Worm (Caenorhabditis elegans) whole organism, L2 larva: ENCODE results near the gene rpia-1.

ENCODE experiments used
- C34F6.9 ChIP-seq: fragments of 150-350 bp; optimal IDR thresholded peaks from 2 replicates; lab custom pipeline; 2014; ENCODE audit warnings: missing biosample characterization, missing genetic modification characterization
- R02D3.7 ChIP-seq: fragments of 150-350 bp; optimal IDR thresholded peaks from 2 replicates; lab custom pipeline; 2014; ENCODE audit warnings: missing biosample characterization, missing genetic modification characterization
- Y55F3AM.14 ChIP-seq: fragments of 200-800 bp; sonication (Bioruptor generic); optimal IDR thresholded peaks from 2 replicates; lab custom pipeline; 2018; ENCODE audit warnings: mild to moderate bottlenecking, missing genetic modification characterization, missing compliant biosample characterization
- alr-1 ChIP-seq: fragments of 150-350 bp; optimal IDR thresholded peaks from 2 replicates; lab custom pipeline; 2014; ENCODE audit warnings: missing biosample characterization, missing genetic modification characterization
- aly-2 ChIP-seq: fragments of 150-350 bp; optimal IDR thresholded peaks from 2 replicates; lab custom pipeline; 2014; ENCODE audit warnings: missing biosample characterization, missing genetic modification characterization
- blmp-1 ChIP-seq: sonication (generic microtip); optimal IDR thresholded peaks from 2 replicates; lab custom pipeline; 2017; ENCODE audit warnings: missing genetic modification characterization, mild to moderate bottlenecking, missing compliant biosample characterization, antibody characterized with exemption, moderate library complexity; ENCODE audit not compliant: insufficient read depth
- ceh-82 ChIP-seq: fragments of 150-350 bp; optimal IDR thresholded peaks from 2 replicates; lab custom pipeline; 2014; ENCODE audit warnings: missing biosample characterization, missing genetic modification characterization
- crh-2 ChIP-seq: sonication (generic microtip); optimal IDR thresholded peaks from 2 replicates; lab custom pipeline; 2017; ENCODE audit warnings: missing biosample characterization, missing genetic modification characterization
- dmd-4 ChIP-seq: sonication (generic microtip); optimal IDR thresholded peaks from 2 replicates; lab custom pipeline; 2017; ENCODE audit warnings: missing biosample characterization, missing genetic modification characterization
- elt-1 ChIP-seq: fragments of 150-350 bp; optimal IDR thresholded peaks from 2 replicates; lab custom pipeline; 2014; ENCODE audit warnings: missing biosample characterization, missing genetic modification characterization
- fos-1 ChIP-seq: fragments of 150-350 bp; optimal IDR thresholded peaks from 2 replicates; lab custom pipeline; 2014; ENCODE audit warnings: missing biosample characterization, missing genetic modification characterization
- gmeb-1 ChIP-seq: fragments of 150-350 bp; optimal IDR thresholded peaks from 2 replicates; lab custom pipeline; 2014; ENCODE audit warnings: missing biosample characterization, missing genetic modification characterization
- lin-39 ChIP-seq: fragments of 150-350 bp; optimal IDR thresholded peaks from 2 replicates; lab custom pipeline; 2014; ENCODE audit warnings: missing biosample characterization, missing genetic modification reagents, missing genetic modification characterization
- lsy-2 ChIP-seq, 2 experiments: fragments of 150-350 bp in 1 of 2; sonication (generic microtip) in 1 of 2; optimal IDR thresholded peaks; 2 replicates each; lab custom pipeline; 2014 to 2017; ENCODE audit warnings: missing biosample characterization in 2 of 2, missing genetic modification characterization in 2 of 2
- mbf-1 ChIP-seq: sonication (generic microtip); optimal IDR thresholded peaks from 2 replicates; lab custom pipeline; 2017; ENCODE audit warnings: missing biosample characterization, missing genetic modification characterization
- nhr-129 ChIP-seq: fragments of 150-350 bp; optimal IDR thresholded peaks from 2 replicates; lab custom pipeline; 2014; ENCODE audit warnings: missing biosample characterization, missing genetic modification characterization
- nhr-23 ChIP-seq: fragments of 150-350 bp; optimal IDR thresholded peaks from 2 replicates; lab custom pipeline; 2014; ENCODE audit warnings: missing biosample characterization, missing genetic modification reagents, missing genetic modification characterization
- nhr-237 ChIP-seq: fragments of 150-350 bp; optimal IDR thresholded peaks from 2 replicates; lab custom pipeline; 2014; ENCODE audit warnings: missing biosample characterization, missing genetic modification characterization
- nhr-25 ChIP-seq: fragments of 150-350 bp; sonication (generic microtip); optimal IDR thresholded peaks from 3 replicates; lab custom pipeline; 2014; ENCODE audit warnings: missing biosample characterization, missing genetic modification characterization
- nhr-6 ChIP-seq: fragments of 150-350 bp; optimal IDR thresholded peaks from 2 replicates; lab custom pipeline; 2014; ENCODE audit warnings: missing biosample characterization, missing genetic modification characterization
- peb-1 ChIP-seq: fragments of 150-350 bp; optimal IDR thresholded peaks from 2 replicates; lab custom pipeline; 2014; ENCODE audit warnings: missing biosample characterization, missing genetic modification characterization
- sem-4 ChIP-seq: fragments of 150-350 bp; optimal IDR thresholded peaks from 2 replicates; lab custom pipeline; 2014; ENCODE audit warnings: missing biosample characterization, missing genetic modification reagents, missing genetic modification characterization
- skn-1 ChIP-seq: sonication (generic microtip); optimal IDR thresholded peaks from 2 replicates; lab custom pipeline; 2017; ENCODE audit warnings: missing biosample characterization, missing genetic modification characterization
- sma-3 ChIP-seq: sonication (generic microtip); optimal IDR thresholded peaks from 2 replicates; lab custom pipeline; 2016; ENCODE audit warnings: missing genetic modification reagents, missing genetic modification characterization, missing compliant biosample characterization
- unc-39 ChIP-seq: fragments of 150-350 bp; optimal IDR thresholded peaks from 2 replicates; lab custom pipeline; 2014; ENCODE audit warnings: missing biosample characterization, missing genetic modification characterization
- unc-55 ChIP-seq: fragments of 150-350 bp; sonication (generic microtip); optimal IDR thresholded peaks from 3 replicates; lab custom pipeline; 2014; ENCODE audit warnings: missing biosample characterization, missing genetic modification reagents, missing genetic modification characterization
- zag-1 ChIP-seq: fragments of 150-350 bp; optimal IDR thresholded peaks from 2 replicates; lab custom pipeline; 2014; ENCODE audit warnings: missing biosample characterization, missing genetic modification characterization
- ztf-1 ChIP-seq: fragments of 200-800 bp; sonication (Bioruptor generic); conservative IDR thresholded peaks from 2 replicates; pipeline ENCODE4 v1.3.6; 2022; ENCODE audit warnings: missing genetic modification characterization, missing compliant biosample characterization

The rpia-1 gene

DNA sequence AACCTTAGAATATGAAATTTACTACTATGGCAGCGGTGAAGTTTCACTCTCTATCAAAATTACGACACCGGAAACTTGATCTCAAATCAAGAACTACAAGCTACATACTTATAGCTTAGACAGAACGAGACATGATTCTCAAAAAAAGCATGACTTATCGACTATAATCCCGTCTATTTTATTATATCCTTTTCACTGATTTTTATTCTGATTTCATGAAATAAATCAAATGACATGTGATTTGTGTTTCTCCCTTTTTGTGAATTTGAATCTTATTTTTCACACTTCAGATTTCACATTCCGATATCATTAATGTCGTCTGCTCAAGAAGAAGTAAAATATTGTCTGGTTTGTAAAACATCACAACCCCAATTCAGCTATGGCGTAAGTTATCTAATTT lies 22.9 kb upstream of the rpia-1 start, which contains the start of gene ZK418.11:
Gene ZK418.11 (plus strand): TSS at position 289 of the 400 bp plus-strand sequence.
- TF ChIP-seq nhr-237 (tag; lab: Kevin White, UChicago) (no peak), alr-1 (tag; lab: Kevin White, UChicago) (no peak), C34F6.9 (tag; lab: Kevin White, UChicago) (no peak), zag-1 (tag; lab: Kevin White, UChicago) (no peak)
- TF ChIP-seq, all 48 proteins: peak for 0

DNA sequence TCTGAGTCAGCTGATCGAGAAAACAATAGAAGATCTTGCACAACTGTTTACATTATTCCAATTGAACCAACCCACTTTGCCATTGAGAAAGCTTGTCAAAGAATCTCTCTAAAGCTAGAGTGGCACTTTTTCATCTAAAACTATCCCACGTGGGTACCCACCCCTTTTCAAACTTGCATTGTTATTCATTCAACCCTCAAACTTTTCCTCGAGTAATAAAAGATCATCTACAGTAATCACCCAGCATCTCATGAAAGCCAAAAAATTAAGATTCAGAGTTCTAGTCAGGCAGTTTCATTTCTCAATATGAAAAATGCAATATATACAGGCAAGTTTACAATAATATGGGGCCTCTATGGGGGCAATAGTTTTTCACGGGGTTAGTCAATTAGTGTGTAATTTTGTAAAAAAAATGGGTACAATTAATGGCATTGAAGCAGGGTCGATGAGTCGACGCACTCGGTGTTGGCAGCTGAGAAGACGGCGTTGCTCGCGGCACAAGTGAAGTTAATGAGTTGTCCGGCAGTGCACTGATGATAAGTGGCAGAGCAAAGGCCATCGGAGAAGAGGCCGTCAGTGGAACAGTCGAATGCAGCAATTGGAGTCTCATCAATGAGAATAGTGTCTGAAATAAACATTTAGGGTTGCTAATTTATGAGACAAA lies 21.0 kb upstream of the rpia-1 start:
- TF ChIP-seq R02D3.7 (tag; lab: Kevin White, UChicago) (no peak), nhr-6 (tag; lab: Kevin White, UChicago) (no peak), Y55F3AM.14 (no peak), unc-55 (GFP tag; lab: Kevin White, UChicago) (no peak), C34F6.9 (tag; lab: Kevin White, UChicago) (no peak), aly-2 (no peak), dmd-4 (tag; lab: Kevin White, UChicago) (no peak), elt-1 (tag; lab: Kevin White, UChicago) (no peak), mbf-1 (tag; lab: Kevin White, UChicago) (no peak), nhr-129 (tag; lab: Kevin White, UChicago) (no peak), lin-39 (tag; lab: Kevin White, UChicago) (no peak), sem-4 (tag; lab: Kevin White, UChicago) (no peak), peb-1 (no peak)

DNA sequence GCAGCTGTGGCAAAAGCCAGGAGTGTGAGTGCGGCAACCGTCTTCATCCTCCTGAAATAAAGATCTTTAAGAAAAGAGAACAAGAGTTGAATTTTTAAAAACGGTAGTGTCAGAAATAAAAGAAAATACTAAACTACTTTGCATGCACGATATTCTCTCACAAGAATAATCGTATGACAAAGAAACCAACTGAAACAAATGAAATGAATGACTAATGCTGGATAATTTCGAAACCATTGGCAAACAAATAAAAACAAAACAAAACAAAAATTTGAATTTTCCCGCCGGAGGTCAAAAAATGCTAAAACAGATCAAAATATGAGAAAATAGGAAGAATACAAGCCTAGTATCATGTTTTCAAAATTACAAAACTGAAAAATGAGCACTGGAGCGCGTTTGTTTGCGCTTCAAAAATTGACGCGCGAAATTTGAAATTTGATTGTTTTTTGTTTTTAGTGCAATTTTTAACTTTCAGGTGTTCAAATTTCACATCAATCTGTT lies 18.9 kb upstream of the rpia-1 start, which contains the start of gene cpg-2:
Gene cpg-2 (minus strand): TSS at position 51 of the 501 bp plus-strand sequence.
- TF ChIP-seq sem-4 (tag; lab: Kevin White, UChicago) (no peak), nhr-25 (tag; lab: Kevin White, UChicago) (no peak), mbf-1 (tag; lab: Kevin White, UChicago) (no peak), elt-1 (tag; lab: Kevin White, UChicago) (no peak), lin-39 (tag; lab: Kevin White, UChicago) (no peak), gmeb-1 (tag; lab: Kevin White, UChicago) (no peak), dmd-4 (tag; lab: Kevin White, UChicago) (no peak), unc-39 (tag; lab: Kevin White, UChicago) (no peak), sma-3 (GFP tag; lab: Kevin White, UChicago) (no peak), alr-1 (tag; lab: Kevin White, UChicago) (no peak), lsy-2 (tag; optimal IDR thresholded peaks at IDR 0.05; lab: Kevin White, UChicago) (no peak), blmp-1 (tag; lab: Kevin White, UChicago) (no peak), nhr-23 (tag; lab: Kevin White, UChicago) (no peak), ceh-82 (tag; lab: Kevin White, UChicago) (no peak), unc-55 (GFP tag; lab: Kevin White, UChicago) (no peak), aly-2 (no peak), crh-2 (no peak), ztf-1 (GFP tag; lab: Robert Waterston, UW) (no peak), skn-1 (tag; lab: Kevin White, UChicago) (no peak)
- TF ChIP-seq, all 48 proteins: peak for 0

ce11 chrIII:7106854-7107253 lies 16.1 kb upstream of the rpia-1 start:
- peak; percentile 43 for TF ChIP-seq fos-1 (tag; lab: Kevin White, UChicago)
- TF ChIP-seq nhr-6 (tag; lab: Kevin White, UChicago): no peak
- TF ChIP-seq, all 48 proteins: peak for 1

DNA sequence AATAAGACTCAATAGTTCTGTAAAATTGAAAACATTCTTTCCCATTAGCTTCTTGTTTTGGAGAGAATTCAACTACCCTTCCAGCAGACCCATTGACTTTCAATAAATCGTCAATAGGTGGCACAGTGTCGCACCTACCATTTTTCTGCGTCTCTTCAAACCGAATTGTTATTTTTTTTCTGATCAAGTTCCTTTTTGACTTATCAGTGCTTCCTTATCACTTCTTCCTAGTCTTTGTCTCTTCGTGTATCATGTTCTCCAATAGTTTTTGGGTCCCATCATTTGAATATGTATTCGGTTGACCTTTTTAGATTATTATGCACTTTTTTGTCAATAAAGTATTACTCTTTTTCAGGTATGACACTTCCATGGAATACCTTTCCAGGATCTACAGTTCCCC lies 15.0 kb upstream of the rpia-1 start, which contains the start of gene odd-1:
Gene odd-1 (plus strand): TSS at position 349 of the 400 bp plus-strand sequence.
- peak; percentile 28 for TF ChIP-seq fos-1 (tag; lab: Kevin White, UChicago)
- no peak for TF ChIP-seq nhr-23 (tag; lab: Kevin White, UChicago)

ce11 chrIII:7111793-7112192 lies 11.1 kb upstream of the rpia-1 start, which contains the start of gene B0280.7:
B0280.7 (minus strand) TSS chrIII:7111893.
- TF ChIP-seq nhr-25 (tag; lab: Kevin White, UChicago) (peak; percentile 9), elt-1 (tag; lab: Kevin White, UChicago) (no peak)
